Worm (Caenorhabditis elegans) whole organism, young adult: Measurements from ENCODE around the gene mnp-1.

Experiments used
- C06A6.2 ChIP-seq: fragments of 200-800 bp; sonication (Bioruptor generic); conservative IDR thresholded peaks from 2 replicates; pipeline ENCODE4 v1.3.6; 2022; ENCODE audit warnings: missing genetic modification characterization, missing compliant biosample characterization
- F22D6.2 ChIP-seq: sonication (generic microtip); optimal IDR thresholded peaks from 2 replicates; lab custom pipeline; 2016; ENCODE audit warnings: mild to moderate bottlenecking, missing genetic modification characterization, missing compliant biosample characterization
- F33H1.4 ChIP-seq: fragments of 200-800 bp; sonication (Bioruptor generic); IDR thresholded peaks from 2 replicates; pipeline ENCODE4 v1.3.6; 2022; ENCODE audit warnings: missing genetic modification reagents, missing genetic modification characterization, missing compliant biosample characterization
- F49E8.2 ChIP-seq: sonication (generic microtip); optimal IDR thresholded peaks from 3 replicates; lab custom pipeline; 2017; ENCODE audit warnings: missing genetic modification characterization, mild to moderate bottlenecking, missing compliant biosample characterization, antibody characterized with exemption, moderate library complexity; ENCODE audit not compliant: insufficient read depth
- K11D2.4 ChIP-seq: fragments of 200-800 bp; sonication (Bioruptor generic); IDR thresholded peaks from 2 replicates; pipeline ENCODE4 v1.3.6; 2022; ENCODE audit warnings: missing genetic modification reagents, missing genetic modification characterization, missing compliant biosample characterization
- Y67H2A.10 ChIP-seq: fragments of 200-800 bp; sonication (Bioruptor generic); conservative IDR thresholded peaks from 2 replicates; pipeline ENCODE4 v1.3.6; 2022; ENCODE audit warnings: missing genetic modification reagents, missing genetic modification characterization, missing compliant biosample characterization
- Y95B8A.8 ChIP-seq: fragments of 200-800 bp; sonication (Bioruptor generic); IDR thresholded peaks from 2 replicates; pipeline ENCODE4 v1.3.6; 2022; ENCODE audit warnings: missing genetic modification reagents, missing genetic modification characterization, missing compliant biosample characterization
- ZK185.1 ChIP-seq: sonication (generic microtip); optimal IDR thresholded peaks from 2 replicates; lab custom pipeline; 2016; ENCODE audit warnings: mild to moderate bottlenecking, missing genetic modification characterization, missing compliant biosample characterization; ENCODE audit not compliant: poor library complexity, severe bottlenecking
- aptf-2 ChIP-seq: fragments of 200-800 bp; sonication (Bioruptor generic); conservative IDR thresholded peaks from 2 replicates; pipeline ENCODE4 v1.3.6; 2022; ENCODE audit warnings: missing genetic modification reagents, missing genetic modification characterization, missing compliant biosample characterization
- attf-3 ChIP-seq: fragments of 200-800 bp; sonication (Bioruptor generic); conservative IDR thresholded peaks from 2 replicates; pipeline ENCODE4 v1.3.6; 2022; ENCODE audit warnings: missing genetic modification reagents, missing genetic modification characterization, missing compliant biosample characterization
- attf-5 ChIP-seq: fragments of 200-800 bp; sonication (Bioruptor generic); optimal IDR thresholded peaks from 2 replicates; lab custom pipeline; 2018; ENCODE audit warnings: mild to moderate bottlenecking, missing genetic modification characterization, missing compliant biosample characterization
- attf-6 ChIP-seq: fragments of 200-800 bp; sonication (Bioruptor generic); IDR thresholded peaks from 2 replicates; pipeline ENCODE4 v1.3.6; 2022; ENCODE audit warnings: missing genetic modification reagents, missing genetic modification characterization, missing compliant biosample characterization
- cebp-1 ChIP-seq, 2 experiments: fragments of 200-800 bp in 1 of 2; sonication (Bioruptor generic) in 1 of 2; sonication (generic microtip) in 1 of 2; IDR thresholded peaks in 1 of 2; optimal IDR thresholded peaks in 1 of 2; 2 replicates each; pipeline versions ENCODE4 v1.3.6 to Lab custom; 2017 to 2022; ENCODE audit warnings: missing compliant biosample characterization in 2 of 2, missing genetic modification characterization in 2 of 2, mild to moderate bottlenecking in 1 of 2, missing genetic modification reagents in 1 of 2, moderate library complexity in 1 of 2
- ceh-91 ChIP-seq: fragments of 200-800 bp; sonication (Bioruptor generic); IDR thresholded peaks from 2 replicates; pipeline ENCODE4 v1.3.6; 2022; ENCODE audit warnings: missing genetic modification reagents, missing genetic modification characterization, missing compliant biosample characterization
- chd-7 ChIP-seq: sonication (generic microtip); optimal IDR thresholded peaks from 2 replicates; lab custom pipeline; 2016; ENCODE audit warnings: mild to moderate bottlenecking, missing genetic modification characterization, moderate library complexity, missing compliant biosample characterization
- dox-1 ChIP-seq: fragments of 200-800 bp; sonication (Bioruptor generic); IDR thresholded peaks from 2 replicates; pipeline ENCODE4 v1.3.6; 2022; ENCODE audit warnings: missing genetic modification reagents, missing genetic modification characterization, missing compliant biosample characterization
- dpl-1 ChIP-seq: fragments of 150-350 bp; optimal IDR thresholded peaks from 2 replicates; lab custom pipeline; 2014; ENCODE audit warnings: missing biosample characterization, missing genetic modification reagents, missing genetic modification characterization
- hmg-1.2 ChIP-seq: fragments of 200-800 bp; sonication (Bioruptor generic); IDR thresholded peaks from 2 replicates; pipeline ENCODE4 v1.3.6; 2022; ENCODE audit warnings: missing genetic modification reagents, missing genetic modification characterization, missing compliant biosample characterization
- hsf-1 ChIP-seq: fragments of 200-800 bp; sonication (Bioruptor generic); IDR thresholded peaks from 2 replicates; pipeline ENCODE4 v1.3.6; 2022; ENCODE audit warnings: missing genetic modification reagents, missing genetic modification characterization, missing compliant biosample characterization
- lag-1 ChIP-seq: fragments of 200-800 bp; sonication (Bioruptor generic); IDR thresholded peaks from 2 replicates; pipeline ENCODE4 v1.3.6; 2022; ENCODE audit warnings: missing genetic modification reagents, missing genetic modification characterization, missing compliant biosample characterization
- let-526 ChIP-seq: fragments of 200-800 bp; sonication (Bioruptor generic); IDR thresholded peaks from 2 replicates; pipeline ENCODE4 v1.3.6; 2022; ENCODE audit warnings: missing genetic modification reagents, missing genetic modification characterization, missing compliant biosample characterization
- let-607 ChIP-seq, 2 experiments: fragments of 200-800 bp in 1 of 2; sonication (Bioruptor generic) in 1 of 2; sonication (generic microtip) in 1 of 2; optimal IDR thresholded peaks; 2 replicates each; lab custom pipeline; 2016 to 2018; ENCODE audit warnings: mild to moderate bottlenecking in 2 of 2, missing compliant biosample characterization in 2 of 2, missing genetic modification characterization in 2 of 2, moderate library complexity in 2 of 2, missing genotype in 1 of 2
- lin-26 ChIP-seq: fragments of 200-800 bp; sonication (Bioruptor generic); IDR thresholded peaks from 2 replicates; pipeline ENCODE4 v1.3.6; 2022; ENCODE audit warnings: missing genetic modification reagents, missing genetic modification characterization, missing compliant biosample characterization
- lin-35 ChIP-seq, 3 experiments: fragments of 150-350 bp in 2 of 3; sonication (generic microtip) in 1 of 3; optimal IDR thresholded peaks; 2 replicates each; lab custom pipeline; 2014 to 2018; ENCODE audit warnings: missing biosample characterization in 3 of 3, missing genetic modification characterization in 3 of 3, missing genetic modification reagents in 3 of 3
- lin-40 ChIP-seq: sonication (generic microtip); optimal IDR thresholded peaks from 2 replicates; lab custom pipeline; 2016; ENCODE audit warnings: missing genetic modification characterization, mild to moderate bottlenecking, missing compliant biosample characterization, missing genotype, missing genetic modification reagents
- lsl-1 ChIP-seq: fragments of 200-800 bp; sonication (Bioruptor generic); optimal IDR thresholded peaks from 2 replicates; lab custom pipeline; 2018; ENCODE audit warnings: mild to moderate bottlenecking, missing genetic modification characterization, moderate library complexity, missing compliant biosample characterization
- madf-10 ChIP-seq: sonication (generic microtip); optimal IDR thresholded peaks from 2 replicates; lab custom pipeline; 2016; ENCODE audit warnings: mild to moderate bottlenecking, missing genetic modification characterization, missing compliant biosample characterization
- madf-3 ChIP-seq: fragments of 200-800 bp; sonication (Bioruptor generic); IDR thresholded peaks from 2 replicates; pipeline ENCODE4 v1.3.6; 2022; ENCODE audit warnings: missing genetic modification reagents, missing genetic modification characterization, missing compliant biosample characterization
- nfyb-1 ChIP-seq: fragments of 200-800 bp; sonication (Bioruptor generic); IDR thresholded peaks from 2 replicates; pipeline ENCODE4 v1.3.6; 2022; ENCODE audit warnings: missing genetic modification reagents, missing genetic modification characterization, missing compliant biosample characterization
- nhr-120 ChIP-seq: fragments of 200-800 bp; sonication (Bioruptor generic); IDR thresholded peaks from 2 replicates; pipeline ENCODE4 v1.3.6; 2022; ENCODE audit warnings: missing genetic modification characterization, missing compliant biosample characterization
- nhr-80 ChIP-seq: sonication (generic microtip); optimal IDR thresholded peaks from 2 replicates; lab custom pipeline; 2016; ENCODE audit warnings: missing genetic modification characterization, missing compliant biosample characterization
- rpc-1 ChIP-seq, 2 experiments: fragments of 150-350 bp in 1 of 2; sonication (generic microtip) in 1 of 2; optimal IDR thresholded peaks; 2 replicates each; lab custom pipeline; 2014 to 2018; ENCODE audit warnings: missing biosample characterization in 1 of 2, missing genetic modification characterization in 1 of 2, missing genetic modification reagents in 1 of 2, missing genotype in 1 of 2
- sea-2 ChIP-seq: fragments of 200-800 bp; sonication (Bioruptor generic); IDR thresholded peaks from 2 replicates; pipeline ENCODE4 v1.3.6; 2022; ENCODE audit warnings: missing genetic modification characterization, missing compliant biosample characterization
- snpc-1.1 ChIP-seq: sonication (generic microtip); optimal IDR thresholded peaks from 2 replicates; lab custom pipeline; 2017; ENCODE audit warnings: missing genetic modification characterization, mild to moderate bottlenecking, missing compliant biosample characterization, antibody characterized with exemption, moderate library complexity, missing genotype, missing genetic modification reagents; ENCODE audit not compliant: insufficient read depth
- snpc-1.3 ChIP-seq: sonication (generic microtip); optimal IDR thresholded peaks from 2 replicates; lab custom pipeline; 2017; ENCODE audit warnings: missing genetic modification characterization, mild to moderate bottlenecking, missing compliant biosample characterization, antibody characterized with exemption, moderate library complexity, missing genotype, missing genetic modification reagents; ENCODE audit not compliant: insufficient read depth
- snpc-3.4 ChIP-seq: sonication (generic microtip); optimal IDR thresholded peaks from 2 replicates; lab custom pipeline; 2017; ENCODE audit warnings: missing genetic modification characterization, mild to moderate bottlenecking, missing compliant biosample characterization, antibody characterized with exemption, moderate library complexity, missing genotype, missing genetic modification reagents
- unc-62 ChIP-seq: fragments of 150-350 bp; optimal IDR thresholded peaks from 2 replicates; lab custom pipeline; 2014; ENCODE audit warnings: missing biosample characterization, missing genetic modification reagents, missing genetic modification characterization
- zfh-2 ChIP-seq: fragments of 200-800 bp; sonication (Bioruptor generic); conservative IDR thresholded peaks from 2 replicates; pipeline ENCODE4 v1.3.6; 2022; ENCODE audit warnings: missing genetic modification reagents, missing genetic modification characterization, missing compliant biosample characterization
- ztf-18 ChIP-seq: sonication (generic microtip); optimal IDR thresholded peaks from 2 replicates; lab custom pipeline; 2016; ENCODE audit warnings: missing genotype, mild to moderate bottlenecking, missing genetic modification characterization, missing compliant biosample characterization
- ztf-25 ChIP-seq: fragments of 200-800 bp; sonication (Bioruptor generic); IDR thresholded peaks from 2 replicates; pipeline ENCODE4 v1.3.6; 2022; ENCODE audit warnings: missing genetic modification reagents, missing genetic modification characterization, missing compliant biosample characterization

Gene mnp-1

ce11 chrIII:4330984-4331383 lies 25.4 kb upstream of the mnp-1 start, which contains the start of gene gly-6:
TSS of gene gly-6 (minus strand) at chrIII:4331228.
- no peak for TF ChIP-seq madf-3
- TF ChIP-seq snpc-1.1 = no peak
- no peak for TF ChIP-seq F22D6.2 (tag; lab: Kevin White, UChicago)
- no peak for TF ChIP-seq lag-1 (GFP tag; lab: Robert Waterston, UW)
- TF ChIP-seq nfyb-1 (GFP tag; lab: Robert Waterston, UW) = no peak
- TF ChIP-seq Y67H2A.10 (GFP tag; lab: Robert Waterston, UW) = no peak
- no peak for TF ChIP-seq dpl-1
- no peak for TF ChIP-seq ceh-91 (GFP tag; lab: Robert Waterston, UW)
- no peak for TF ChIP-seq attf-5
- no peak for TF ChIP-seq F33H1.4
- TF ChIP-seq chd-7 (tag; lab: Kevin White, UChicago) = no peak
- TF ChIP-seq ztf-18 = no peak
- TF ChIP-seq lin-35 (GFP tag; optimal IDR thresholded peaks at IDR 0.05; lab: Kevin White, UChicago) = no peak
- TF ChIP-seq unc-62 (GFP tag; lab: Kevin White, UChicago) = no peak
- no peak for TF ChIP-seq hsf-1
- no peak for TF ChIP-seq snpc-3.4 (tag; lab: Kevin White, UChicago)
- TF ChIP-seq lin-26 = no peak

- peak; percentile 60 for TF ChIP-seq snpc-1.3 (tag; lab: Kevin White, UChicago)
- TF ChIP-seq nhr-80 (tag; lab: Kevin White, UChicago) = peak; percentile 7
- TF ChIP-seq hmg-1.2 (GFP tag; lab: Robert Waterston, UW) = peak; percentile 93
- no peak for TF ChIP-seq Y67H2A.10 (GFP tag; lab: Robert Waterston, UW)
- TF ChIP-seq dox-1 (GFP tag; lab: Robert Waterston, UW) = peak; percentile 37; the same call in 1 of the 2 replicates
Measured at ce11 chrIII:4332543-4333042, 23.8 kb upstream of the mnp-1 start, which contains the start of gene cdk-12. TSS of gene cdk-12 (plus strand) at chrIII:4332992.

- no peak for TF ChIP-seq ztf-25 (GFP tag; lab: Robert Waterston, UW)
- no peak for TF ChIP-seq sea-2 (GFP tag; lab: Robert Waterston, UW)
- TF ChIP-seq cebp-1 (GFP tag; IDR thresholded peaks at IDR 0.05; lab: Robert Waterston, UW) = no peak
- peak; percentile 34 for TF ChIP-seq cebp-1 (tag; optimal IDR thresholded peaks at IDR 0.05; lab: Kevin White, UChicago)
- TF ChIP-seq zfh-2 = peak; percentile 87
- no peak for TF ChIP-seq nfyb-1 (GFP tag; lab: Robert Waterston, UW)
- peak; percentile 59; the same call in 1 of the 2 replicates for TF ChIP-seq hmg-1.2 (GFP tag; lab: Robert Waterston, UW)
- TF ChIP-seq aptf-2 (GFP tag; lab: Robert Waterston, UW) = no peak
- no peak for TF ChIP-seq attf-6 (GFP tag; lab: Robert Waterston, UW)
- TF ChIP-seq nhr-80 (tag; lab: Kevin White, UChicago) = no peak
- no peak for TF ChIP-seq lsl-1 (GFP tag; lab: Kevin White, UChicago)
- no peak for TF ChIP-seq let-526
- no peak for TF ChIP-seq ZK185.1 (tag; lab: Kevin White, UChicago)
- no peak for TF ChIP-seq attf-3 (GFP tag; lab: Robert Waterston, UW)
- no peak for TF ChIP-seq F33H1.4
- TF ChIP-seq madf-10 (tag; lab: Kevin White, UChicago) = no peak
- peak in 1 of 3 experiments; percentile 28 for TF ChIP-seq lin-35 (GFP tag; optimal IDR thresholded peaks at IDR 0.05; lab: Kevin White, UChicago)
- no peak for TF ChIP-seq nhr-120
- TF ChIP-seq rpc-1 (optimal IDR thresholded peaks at IDR 0.05; lab: Kevin White, UChicago) = no peak
- TF ChIP-seq rpc-1 (tag; optimal IDR thresholded peaks at IDR 0.05; lab: Kevin White, UChicago) = no peak
- TF ChIP-seq let-607 (tag; optimal IDR thresholded peaks at IDR 0.05; lab: Kevin White, UChicago) = no peak
- TF ChIP-seq F49E8.2 (tag; lab: Kevin White, UChicago) = no peak
- TF ChIP-seq K11D2.4 (GFP tag; lab: Robert Waterston, UW) = no peak
- TF ChIP-seq Y95B8A.8 = no peak
- TF ChIP-seq C06A6.2 (GFP tag; lab: Robert Waterston, UW) = no peak
- peak; percentile 26 for TF ChIP-seq lin-40 (tag; lab: Kevin White, UChicago)
Measured at ce11 chrIII:4335614-4336013, 20.8 kb upstream of the mnp-1 start.
